Worm (Caenorhabditis elegans): ENCODE results near the gene swp-1.

DNA sequence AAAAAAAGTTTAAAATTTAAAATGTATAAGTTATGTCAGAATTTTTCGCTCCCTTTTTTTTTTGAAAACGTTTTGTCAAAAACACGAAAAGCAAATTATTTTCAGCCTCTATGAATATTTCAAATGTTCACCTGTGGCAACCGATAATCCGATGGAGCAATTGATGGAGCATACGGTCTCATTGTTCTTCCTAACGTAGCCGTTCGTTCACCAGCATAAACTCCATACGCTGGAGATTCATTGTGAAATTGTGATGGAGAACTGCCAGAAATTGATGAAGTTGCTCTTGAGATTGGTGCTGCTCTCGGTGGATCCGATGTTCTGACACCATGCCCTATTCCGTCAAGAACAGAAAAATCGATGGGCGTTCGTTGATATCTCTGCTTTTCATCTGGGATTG is 13.5 kb downstream of the swp-1 start:
- TF ChIP-seq him-1 (tag; optimal IDR thresholded peaks at IDR 0.05) (no peak), W03F9.2 (tag; optimal IDR thresholded peaks at IDR 0.05) (no peak), dao-5 (tag; optimal IDR thresholded peaks at IDR 0.05) (no peak)

All from whole organism, L4/young adult.